Worm (Caenorhabditis elegans) whole organism, L4/young adult: ENCODE measurements around the gene D2023.4.

Experiments used
- W03F9.2 ChIP-seq: fragments of 150-350 bp; optimal IDR thresholded peaks from 2 replicates; lab custom pipeline; 2014; ENCODE audit warnings: missing biosample characterization, missing genetic modification characterization
- dao-5 ChIP-seq: sonication (generic microtip); optimal IDR thresholded peaks from 2 replicates; lab custom pipeline; 2016; ENCODE audit warnings: missing genotype, missing genetic modification characterization, moderate library complexity, missing compliant biosample characterization
- him-1 ChIP-seq: sonication (generic microtip); optimal IDR thresholded peaks from 2 replicates; lab custom pipeline; 2016; ENCODE audit warnings: missing genotype, missing genetic modification reagents, missing genetic modification characterization, missing compliant biosample characterization

ce11 chrV:11776538-11776937, 49.0 kb downstream of the D2023.4 start, which contains the start of gene F55A11.6:
- TF ChIP-seq him-1 (tag; lab: Kevin White, UChicago) (no peak), dao-5 (tag; lab: Kevin White, UChicago) (no peak), W03F9.2 (tag; lab: Kevin White, UChicago) (no peak)
